Worm (Caenorhabditis elegans): ENCODE results near the gene F49F1.15.

ce11 chrIV:4070810-4071209 lies 43.6 kb downstream of the F49F1.15 start:
- TF ChIP-seq nhr-28 (tag; optimal IDR thresholded peaks at IDR 0.05) (no peak), skn-1 (tag; optimal IDR thresholded peaks at IDR 0.05) (no peak), lin-15B (tag; optimal IDR thresholded peaks at IDR 0.05) (no peak), unc-62 (GFP tag; optimal IDR thresholded peaks at IDR 0.05) (no peak)
